Worm (Caenorhabditis elegans): ENCODE results near the gene B0334.10.

B0334.10 gene

ce11 chrII:11471916-11472315 lies 46.4 kb upstream of the B0334.10 start, which contains the start of gene mfn-1:
Gene mfn-1, minus strand, starts transcription at chrII:11472016.
- TF ChIP-seq ets-4 (GFP tag; optimal IDR thresholded peaks at IDR 0.05): no peak
- no peak for TF ChIP-seq madf-6 (GFP tag; IDR thresholded peaks at IDR 0.05)
- no peak for TF ChIP-seq ztf-28 (GFP tag; IDR thresholded peaks at IDR 0.05)
- no peak for TF ChIP-seq atf-7 (tag; optimal IDR thresholded peaks at IDR 0.05)
- no peak for TF ChIP-seq F33H1.4 (GFP tag; IDR thresholded peaks at IDR 0.05)
- no peak for TF ChIP-seq ceh-58 (GFP tag; IDR thresholded peaks at IDR 0.05)
- no peak for TF ChIP-seq hrde-1 (tag; optimal IDR thresholded peaks at IDR 0.05; ENCODE audit: borderline replicate concordance)
- TF ChIP-seq ztf-22 (GFP tag; optimal IDR thresholded peaks at IDR 0.05): no peak
- TF ChIP-seq lin-26 (GFP tag; IDR thresholded peaks at IDR 0.05): no peak
- no peak for TF ChIP-seq nhr-80 (tag; optimal IDR thresholded peaks at IDR 0.05)
- TF ChIP-seq lsl-1 (GFP tag; optimal IDR thresholded peaks at IDR 0.05): no peak
- TF ChIP-seq hmg-20 (GFP tag; IDR thresholded peaks at IDR 0.05): no peak
- no peak for TF ChIP-seq tbp1 (GFP tag; optimal IDR thresholded peaks at IDR 0.05)

ce11 chrII:11472542-11472941 lies 45.7 kb upstream of the B0334.10 start:
- TF ChIP-seq ztf-26 (tag; optimal IDR thresholded peaks at IDR 0.05) (peak; percentile 31), T07F8.4 (tag; optimal IDR thresholded peaks at IDR 0.05) (no peak), snpc-4 (GFP tag; optimal IDR thresholded peaks at IDR 0.05) (no peak), snpc-4 (tag; optimal IDR thresholded peaks at IDR 0.05) (peak in 2 of 4 experiments; percentile 43 to 50), attf-5 (GFP tag; optimal IDR thresholded peaks at IDR 0.05) (peak; percentile 55), mcd-1 (GFP tag; IDR thresholded peaks at IDR 0.05) (no peak), ZK185.1 (tag; optimal IDR thresholded peaks at IDR 0.05; ENCODE audit: poor library complexity, severe bottlenecking) (no peak), atf-7 (tag; optimal IDR thresholded peaks at IDR 0.05) (no peak), somi-1 (GFP tag; optimal IDR thresholded peaks at IDR 0.05) (peak; percentile 19), lir-1 (GFP tag; conservative IDR thresholded peaks at IDR 0.05) (no peak), ceh-100 (GFP tag; IDR thresholded peaks at IDR 0.05) (no peak), rec-8 (tag; optimal IDR thresholded peaks at IDR 0.05) (no peak), ztf-28 (GFP tag; IDR thresholded peaks at IDR 0.05) (no peak), egl-18 (GFP tag; IDR thresholded peaks at IDR 0.05) (no peak), nhr-27 (tag; optimal IDR thresholded peaks at IDR 0.05) (no peak), B0261.1 (tag; optimal IDR thresholded peaks at IDR 0.05) (no peak), ztf-22 (GFP tag; optimal IDR thresholded peaks at IDR 0.05) (no peak), dpl-1 (GFP tag; optimal IDR thresholded peaks at IDR 0.05) (no peak), Y56A3A.18 (GFP tag; IDR thresholded peaks at IDR 0.05) (no peak), rpc-1 (optimal IDR thresholded peaks at IDR 0.05) (no peak), rpc-1 (tag; optimal IDR thresholded peaks at IDR 0.05) (no peak), nfyb-1 (GFP tag; IDR thresholded peaks at IDR 0.05) (0 out of 2 replicates have a peak, but pooled peaks have one; percentile 50), egl-44 (GFP tag; IDR thresholded peaks at IDR 0.05) (no peak), efl-1 (GFP tag; optimal IDR thresholded peaks at IDR 0.05) (no peak), nhr-80 (tag; optimal IDR thresholded peaks at IDR 0.05) (peak; percentile 89), cebp-1 (GFP tag; IDR thresholded peaks at IDR 0.05) (peak; percentile 58; the same call in 1 of the 2 replicates), cebp-1 (tag; optimal IDR thresholded peaks at IDR 0.05) (peak; percentile 80), fkh-3 (tag; optimal IDR thresholded peaks at IDR 0.05) (no peak), egrh-3 (GFP tag; IDR thresholded peaks at IDR 0.05) (no peak), ceh-27 (GFP tag; optimal IDR thresholded peaks at IDR 0.05) (no peak), sptf-2 (GFP tag; optimal IDR thresholded peaks at IDR 0.05) (no peak), ceh-40 (GFP tag; IDR thresholded peaks at IDR 0.05) (no peak), akir-1 (GFP tag; optimal IDR thresholded peaks at IDR 0.05) (no peak), bed-1 (GFP tag; IDR thresholded peaks at IDR 0.05) (no peak), ztf-18 (tag; optimal IDR thresholded peaks at IDR 0.05) (peak; percentile 47), F10E7.11 (tag; optimal IDR thresholded peaks at IDR 0.05) (no peak), dox-1 (GFP tag; IDR thresholded peaks at IDR 0.05) (0 out of 2 replicates have a peak, but pooled peaks have one; percentile 40), ztf-25 (GFP tag; IDR thresholded peaks at IDR 0.05) (no peak), D2030.7 (GFP tag; IDR thresholded peaks at IDR 0.05) (no peak)
